Fruit fly (Drosophila melanogaster) whole organism, embryonic: ENCODE measurements around the gene CG31268.

ENCODE experiments used
- Ada2b ChIP-seq: fragments of 200-800 bp; sonication (Bioruptor generic); IDR thresholded peaks from 2 replicates; pipeline ENCODE4 v1.3.6; 2022; ENCODE audit warnings: missing biosample characterization, missing genetic modification characterization
- Asciz ChIP-seq: fragments of 200-800 bp; sonication (Bioruptor generic); optimal IDR thresholded peaks from 2 replicates; lab custom pipeline; 2017; ENCODE audit warnings: missing biosample characterization, mild to moderate bottlenecking, missing genetic modification characterization, missing genetic modification reagents
- Atf-2 ChIP-seq: fragments of 200-800 bp; sonication (Bioruptor generic); optimal IDR thresholded peaks from 2 replicates; lab custom pipeline; 2016; ENCODE audit warnings: missing biosample characterization, missing genetic modification characterization
- Awh ChIP-seq: fragments of 200-800 bp; sonication (Bioruptor generic); IDR thresholded peaks from 2 replicates; pipeline ENCODE4, ENCODE4 v1.3.6; 2022; ENCODE audit warnings: missing biosample characterization, missing genetic modification characterization
- CG10209 ChIP-seq: fragments of 200-800 bp; sonication (Bioruptor generic); optimal IDR thresholded peaks from 3 replicates; lab custom pipeline; 2017; ENCODE audit warnings: missing biosample characterization, mild to moderate bottlenecking, missing genetic modification characterization, missing genetic modification reagents
- CG10321 ChIP-seq: fragments of 200-800 bp; sonication (Bioruptor generic); IDR thresholded peaks from 2 replicates; pipeline ENCODE4 v1.3.6; 2022; ENCODE audit warnings: missing biosample characterization, missing genetic modification characterization
- CG10366 ChIP-seq: fragments of 200-800 bp; sonication (Bioruptor generic); IDR thresholded peaks from 2 replicates; pipeline ENCODE4 v1.3.6; 2022; ENCODE audit warnings: missing biosample characterization, missing genetic modification characterization
- CG10431 ChIP-seq: fragments of 200-800 bp; sonication (Bioruptor generic); optimal IDR thresholded peaks from 3 replicates; lab custom pipeline; 2018; ENCODE audit warnings: missing biosample characterization, mild to moderate bottlenecking, missing genetic modification characterization
- CG11456 ChIP-seq: fragments of 200-800 bp; sonication (Bioruptor generic); IDR thresholded peaks from 3 replicates; pipeline ENCODE4 v1.3.6; 2022; ENCODE audit warnings: missing biosample characterization, missing genetic modification characterization
- CG11560 ChIP-seq: fragments of 200-800 bp; sonication (Bioruptor generic); IDR thresholded peaks from 3 replicates; pipeline ENCODE4 v1.3.6; 2022; ENCODE audit warnings: missing biosample characterization, missing genetic modification characterization
- CG12071 ChIP-seq: fragments of 200-800 bp; sonication (Bioruptor generic); optimal IDR thresholded peaks from 3 replicates; lab custom pipeline; 2018; ENCODE audit warnings: missing biosample characterization, mild to moderate bottlenecking, missing genetic modification characterization
- CG12155 ChIP-seq: fragments of 200-800 bp; sonication (Bioruptor generic); optimal IDR thresholded peaks from 3 replicates; lab custom pipeline; 2016; ENCODE audit warnings: missing biosample characterization, missing genetic modification characterization
- CG14667 ChIP-seq: fragments of 200-800 bp; sonication (Bioruptor generic); IDR thresholded peaks from 2 replicates; pipeline ENCODE4 v1.3.6; 2022; ENCODE audit warnings: missing biosample characterization, missing genetic modification characterization
- CG15479 ChIP-seq: fragments of 200-800 bp; sonication (Bioruptor generic); optimal IDR thresholded peaks from 3 replicates; lab custom pipeline; 2019; ENCODE audit warnings: missing biosample characterization, mild to moderate bottlenecking, missing genetic modification characterization, moderate library complexity
- CG1603 ChIP-seq: fragments of 200-800 bp; sonication (Bioruptor generic); optimal IDR thresholded peaks from 2 replicates; lab custom pipeline; 2019; ENCODE audit warnings: missing biosample characterization, mild to moderate bottlenecking, missing genetic modification characterization, moderate library complexity
- CG2712 ChIP-seq: fragments of 200-800 bp; optimal IDR thresholded peaks from 3 replicates; lab custom pipeline; 2019; ENCODE audit warnings: missing biosample characterization, mild to moderate bottlenecking, missing genetic modification characterization, moderate library complexity
- CG31388 ChIP-seq: fragments of 200-800 bp; sonication (Bioruptor generic); optimal IDR thresholded peaks from 2 replicates; lab custom pipeline; 2016; ENCODE audit warnings: missing biosample characterization, missing genetic modification characterization
- CG3847 ChIP-seq: fragments of 200-800 bp; sonication (Bioruptor generic); IDR thresholded peaks from 2 replicates; pipeline ENCODE4 v1.3.6; 2022; ENCODE audit warnings: missing biosample characterization, missing genetic modification characterization
- CG5953 ChIP-seq: fragments of 200-800 bp; sonication (Bioruptor generic); IDR thresholded peaks from 2 replicates; pipeline ENCODE4 v1.3.6; 2022; ENCODE audit warnings: missing biosample characterization, missing genetic modification characterization
- CG9797 ChIP-seq: fragments of 200-800 bp; sonication (Bioruptor generic); optimal IDR thresholded peaks from 3 replicates; lab custom pipeline; 2018; ENCODE audit warnings: missing biosample characterization, mild to moderate bottlenecking, missing genetic modification characterization
- Fer1 ChIP-seq: fragments of 200-800 bp; sonication (Bioruptor generic); optimal IDR thresholded peaks from 2 replicates; lab custom pipeline; 2017; ENCODE audit warnings: missing biosample characterization, mild to moderate bottlenecking, missing genetic modification characterization
- HmgZ ChIP-seq: fragments of 200-800 bp; sonication (Bioruptor generic); optimal IDR thresholded peaks from 2 replicates; lab custom pipeline; 2018; ENCODE audit warnings: missing biosample characterization, mild to moderate bottlenecking, missing genetic modification characterization
- Hmx ChIP-seq: fragments of 200-800 bp; sonication (Bioruptor generic); optimal IDR thresholded peaks from 2 replicates; lab custom pipeline; 2016; ENCODE audit warnings: missing biosample characterization, missing genetic modification characterization
- Hr39 ChIP-seq: fragments of >200 bp; optimal IDR thresholded peaks from 2 replicates; lab custom pipeline; 2017
- Hr51 ChIP-seq, 2 experiments: fragments of 200-800 bp; sonication (Bioruptor generic); optimal IDR thresholded peaks; 2 replicates in 1 of 2; 3 replicates in 1 of 2; lab custom pipeline; 2016 to 2018; ENCODE audit warnings: missing biosample characterization in 2 of 2, missing genetic modification characterization in 2 of 2, mild to moderate bottlenecking in 1 of 2, moderate library complexity in 1 of 2
- Jarid2 ChIP-seq: fragments of 200-800 bp; sonication (Bioruptor generic); optimal IDR thresholded peaks from 3 replicates; lab custom pipeline; 2017; ENCODE audit warnings: mild to moderate bottlenecking, missing biosample characterization, missing genetic modification reagents, missing genetic modification characterization
- Nf-YC ChIP-seq: fragments of 200-800 bp; optimal IDR thresholded peaks from 3 replicates; lab custom pipeline; 2019; ENCODE audit warnings: missing biosample characterization, mild to moderate bottlenecking, missing genetic modification characterization, moderate library complexity
- Opbp ChIP-seq: fragments of 200-800 bp; sonication (Bioruptor generic); IDR thresholded peaks from 3 replicates; pipeline ENCODE4 v1.3.6; 2022; ENCODE audit warnings: missing biosample characterization, missing genetic modification characterization; ENCODE audit not compliant: partially characterized antibody
- PHDP ChIP-seq: fragments of 200-800 bp; sonication (Bioruptor generic); optimal IDR thresholded peaks from 3 replicates; lab custom pipeline; 2018; ENCODE audit warnings: missing biosample characterization, mild to moderate bottlenecking, missing genetic modification characterization, moderate library complexity
- Ravus ChIP-seq: fragments of 200-800 bp; sonication (Bioruptor generic); IDR thresholded peaks from 2 replicates; pipeline ENCODE4 v1.3.6; 2022; ENCODE audit warnings: missing biosample characterization, missing genetic modification characterization
- Stat92E ChIP-seq, 3 experiments: fragments of >200 bp in 2 of 3; fragments of 200-800 bp in 1 of 3; sonication (Bioruptor generic) in 1 of 3; optimal IDR thresholded peaks; 2 replicates each; lab custom pipeline; 2017 to 2019; ENCODE audit warnings: missing biosample characterization in 3 of 3, missing genetic modification characterization in 3 of 3, mild to moderate bottlenecking in 1 of 3, moderate library complexity in 1 of 3
- ara ChIP-seq: fragments of 200-800 bp; sonication (Bioruptor generic); IDR thresholded peaks from 2 replicates; pipeline ENCODE4 v1.3.6; 2022; ENCODE audit warnings: missing biosample characterization, missing genetic modification characterization
- az2 ChIP-seq: fragments of 200-800 bp; sonication (Bioruptor generic); optimal IDR thresholded peaks from 3 replicates; lab custom pipeline; 2016; ENCODE audit warnings: missing biosample characterization, missing genetic modification characterization
- bsh ChIP-seq, 2 experiments: fragments of 200-800 bp; sonication (Bioruptor generic); optimal IDR thresholded peaks; 2 replicates each; lab custom pipeline; 2017 to 2018; ENCODE audit warnings: mild to moderate bottlenecking in 2 of 2, missing biosample characterization in 2 of 2, missing genetic modification characterization in 2 of 2, moderate library complexity in 1 of 2
- caup ChIP-seq: fragments of 200-800 bp; sonication (Bioruptor generic); optimal IDR thresholded peaks from 3 replicates; lab custom pipeline; 2017; ENCODE audit warnings: missing biosample characterization, mild to moderate bottlenecking, missing genetic modification characterization, moderate library complexity; ENCODE audit not compliant: severe bottlenecking
- danr ChIP-seq: fragments of 200-800 bp; sonication (Bioruptor generic); IDR thresholded peaks from 2 replicates; pipeline ENCODE4 v1.3.6; 2022; ENCODE audit warnings: missing biosample characterization, missing genetic modification characterization
- eyg ChIP-seq: fragments of 200-800 bp; sonication (Bioruptor generic); optimal IDR thresholded peaks from 3 replicates; lab custom pipeline; 2016; ENCODE audit warnings: missing biosample characterization, missing genetic modification characterization
- grn ChIP-seq: fragments of 200-800 bp; sonication (Bioruptor generic); optimal IDR thresholded peaks from 3 replicates; lab custom pipeline; 2017; ENCODE audit warnings: missing biosample characterization, missing genetic modification characterization
- her ChIP-seq: fragments of 200-800 bp; sonication (Bioruptor generic); optimal IDR thresholded peaks from 2 replicates; lab custom pipeline; 2016; ENCODE audit warnings: missing biosample characterization, missing genetic modification characterization
- ind ChIP-seq: fragments of 200-800 bp; sonication (Bioruptor generic); optimal IDR thresholded peaks from 3 replicates; lab custom pipeline; 2016; ENCODE audit warnings: missing biosample characterization, missing genetic modification characterization
- ken ChIP-seq: fragments of 200-800 bp; sonication (Bioruptor generic); IDR thresholded peaks from 3 replicates; pipeline ENCODE4 v1.3.6; 2022; ENCODE audit warnings: missing biosample characterization, missing genetic modification characterization
- lab ChIP-seq: fragments of 200-800 bp; sonication (Bioruptor generic); optimal IDR thresholded peaks from 3 replicates; lab custom pipeline; 2017; ENCODE audit warnings: missing biosample characterization, missing genetic modification characterization, mild to moderate bottlenecking, moderate library complexity, missing genetic modification reagents
- luna ChIP-seq: fragments of 200-800 bp; sonication (Bioruptor generic); optimal IDR thresholded peaks from 2 replicates; lab custom pipeline; 2016; ENCODE audit warnings: missing biosample characterization, missing genetic modification characterization
- slbo ChIP-seq: fragments of 200-800 bp; sonication (Bioruptor generic); IDR thresholded peaks from 2 replicates; pipeline ENCODE4 v1.3.6; 2022; ENCODE audit warnings: missing biosample characterization, missing genetic modification characterization
- stwl ChIP-seq: fragments of 200-800 bp; sonication (Bioruptor generic); optimal IDR thresholded peaks from 3 replicates; lab custom pipeline; 2018; ENCODE audit warnings: missing biosample characterization, mild to moderate bottlenecking, missing genetic modification characterization, moderate library complexity
- tna ChIP-seq: fragments of 200-800 bp; sonication (Bioruptor generic); IDR thresholded peaks from 2 replicates; pipeline ENCODE4 v1.3.6; 2022; ENCODE audit warnings: missing biosample characterization, missing genetic modification characterization; ENCODE audit not compliant: partially characterized antibody
- twi ChIP-seq: fragments of 200-800 bp; optimal IDR thresholded peaks from 2 replicates; lab custom pipeline; 2019; ENCODE audit warnings: missing biosample characterization, mild to moderate bottlenecking, missing genetic modification characterization, moderate library complexity
- wdn ChIP-seq: fragments of 200-800 bp; sonication (Bioruptor generic); IDR thresholded peaks from 2 replicates; pipeline ENCODE4 v1.3.6; 2022; ENCODE audit warnings: missing biosample characterization, missing genetic modification characterization
- z ChIP-seq: fragments of 200-800 bp; sonication (Bioruptor generic); IDR thresholded peaks from 3 replicates; pipeline ENCODE4 v1.3.6; 2022; ENCODE audit warnings: missing biosample characterization, missing genetic modification characterization
- zfh1 ChIP-seq: fragments of 200-800 bp; sonication (Bioruptor generic); IDR thresholded peaks from 3 replicates; pipeline ENCODE4 v1.3.6; 2022; ENCODE audit warnings: missing biosample characterization, missing genetic modification characterization

The CG31268 gene

dm6 chr3R:17079859-17080255, 48.3 kb downstream of the CG31268 start, which contains the start of the genes Keap1 and kuk (continued):
- TF ChIP-seq CG12071 (GFP tag; lab: Kevin White, UChicago) (peak; percentile 28), Asciz (GFP tag; lab: Kevin White, UChicago) (peak; percentile 48), Jarid2 (GFP tag; lab: Kevin White, UChicago) (peak; percentile 16), Hmx (no peak), Awh (GFP tag; lab: Robert Waterston, UW) (no peak), CG2712 (peak; percentile 62), eyg (GFP tag; lab: Kevin White, UChicago) (peak; percentile 58), bsh (GFP tag; optimal IDR thresholded peaks at IDR 0.05; lab: Kevin White, UChicago) (peak in 1 of 2 experiments; percentile 24), CG9797 (GFP tag; lab: Kevin White, UChicago) (peak; percentile 93), Ravus (GFP tag; lab: Robert Waterston, UW) (no peak), CG11560 (tag; lab: Robert Waterston, UW) (peak; percentile 13; the same call in 1 of the 3 replicates), grn (GFP tag; lab: Kevin White, UChicago) (no peak), her (GFP tag; lab: Kevin White, UChicago) (peak; percentile 29), tna (peak; percentile 61), PHDP (tag; lab: Kevin White, UChicago) (peak; percentile 27), az2 (GFP tag; lab: Kevin White, UChicago) (peak; percentile 50), wdn (GFP tag; lab: Robert Waterston, UW) (no peak), Nf-YC (tag; lab: Kevin White, UChicago) (peak; percentile 28), zfh1 (GFP tag; lab: Robert Waterston, UW) (peak; percentile 63; the same call in 1 of the 3 replicates), CG11456 (GFP tag; lab: Robert Waterston, UW) (0 out of 3 replicates have a peak, but pooled peaks have one; percentile 66), HmgZ (tag; lab: Kevin White, UChicago) (peak; percentile 73), Hr39 (lab: Kevin White, UChicago) (no peak), caup (GFP tag; lab: Kevin White, UChicago) (peak; percentile 59), Opbp (GFP tag; lab: Robert Waterston, UW) (peak; percentile 71), Stat92E (GFP tag; optimal IDR thresholded peaks at IDR 0.05; lab: Kevin White, UChicago) (no peak), z (GFP tag; lab: Robert Waterston, UW) (no peak), stwl (tag; lab: Kevin White, UChicago) (peak; percentile 70), CG10209 (GFP tag; lab: Kevin White, UChicago) (peak; percentile 41), CG31388 (no peak), danr (GFP tag; lab: Robert Waterston, UW) (0 out of 2 replicates have a peak, but pooled peaks have one; percentile 20), Atf-2 (peak; percentile 27), Hr51 (GFP tag; optimal IDR thresholded peaks at IDR 0.05; lab: Kevin White, UChicago) (peak in 1 of 2 experiments; percentile 69), Ada2b (GFP tag; lab: Robert Waterston, UW) (peak; percentile 37; the same call in 1 of the 2 replicates), Fer1 (GFP tag; lab: Kevin White, UChicago) (peak; percentile 37), CG3847 (peak; percentile 87), CG1603 (tag; lab: Kevin White, UChicago) (peak; percentile 57), slbo (peak; percentile 72), ara (0 out of 2 replicates have a peak, but pooled peaks have one; percentile 8), ken (GFP tag; lab: Robert Waterston, UW) (peak; percentile 80), CG10366 (GFP tag; lab: Robert Waterston, UW) (peak; percentile 44), ind (peak; percentile 49), CG10321 (GFP tag; lab: Robert Waterston, UW) (no peak), luna (peak; percentile 35), CG14667 (GFP tag; lab: Robert Waterston, UW) (no peak), CG10431 (GFP tag; lab: Kevin White, UChicago) (peak; percentile 70), lab (peak; percentile 67), CG5953 (GFP tag; lab: Robert Waterston, UW) (no peak), twi (no peak), CG15479 (GFP tag; lab: Kevin White, UChicago) (no peak), CG12155 (peak; percentile 58)
